Worm (Caenorhabditis elegans): ENCODE measurements around the gene ubc-23.

DNA sequence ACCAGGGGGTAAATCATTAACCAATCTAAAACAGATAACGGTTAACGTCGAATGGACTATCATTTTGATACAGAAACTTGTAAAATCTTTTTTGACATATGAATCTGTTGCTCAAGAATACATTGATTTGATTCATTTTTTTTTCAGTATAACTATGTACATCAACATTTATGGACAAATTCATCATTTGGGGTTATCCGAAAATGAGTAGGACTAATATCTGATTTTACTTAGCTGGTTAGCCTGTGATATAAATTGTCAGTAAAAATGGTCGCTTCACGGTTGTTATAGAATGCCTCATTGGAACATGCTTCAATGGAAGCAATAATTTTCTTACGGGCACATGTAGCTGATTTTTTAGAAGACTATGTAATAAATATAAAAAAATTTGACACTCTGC lies 46.4 kb upstream of the ubc-23 start:
- TF ChIP-seq B0310.2 (tag; optimal IDR thresholded peaks at IDR 0.05): no peak
- no peak for TF ChIP-seq sea-1 (GFP tag; conservative IDR thresholded peaks at IDR 0.05)
- TF ChIP-seq pes-1 (GFP tag; IDR thresholded peaks at IDR 0.05): no peak
- TF ChIP-seq hnd-1 (tag; optimal IDR thresholded peaks at IDR 0.05): no peak
- TF ChIP-seq ama-1 (optimal IDR thresholded peaks at IDR 0.05): no peak
